Fruit fly (Drosophila melanogaster) whole organism, wandering third instar larva: ENCODE measurements around the gene hay.

Source experiments
- CG9705 ChIP-seq: fragments of 200-800 bp; sonication (Bioruptor generic); optimal IDR thresholded peaks from 2 replicates; lab custom pipeline; 2018; ENCODE audit warnings: missing biosample characterization, mild to moderate bottlenecking, missing genetic modification characterization
- CrebA ChIP-seq: fragments of 200-800 bp; sonication (Bioruptor generic); optimal IDR thresholded peaks from 2 replicates; lab custom pipeline; 2016; ENCODE audit warnings: missing biosample characterization, mild to moderate bottlenecking, missing genetic modification characterization, borderline replicate concordance
- Dfd ChIP-seq: fragments of >200 bp; optimal IDR thresholded peaks from 2 replicates; lab custom pipeline; 2017; ENCODE audit warnings: missing biosample characterization, missing genetic modification characterization
- GATAd ChIP-seq: sonication (Bioruptor generic); optimal IDR thresholded peaks from 2 replicates; lab custom pipeline; 2016; ENCODE audit warnings: missing biosample characterization, missing genetic modification characterization
- HLH106 ChIP-seq: fragments of 200-800 bp; optimal IDR thresholded peaks from 3 replicates; lab custom pipeline; 2019; ENCODE audit warnings: missing biosample characterization, mild to moderate bottlenecking, missing genetic modification characterization, moderate library complexity
- Hr78 ChIP-seq: fragments of >200 bp; optimal IDR thresholded peaks from 2 replicates; lab custom pipeline; 2017; ENCODE audit warnings: missing biosample characterization, missing genetic modification characterization
- Hr83 ChIP-seq: fragments of 200-300 bp; sonication (Bioruptor generic); optimal IDR thresholded peaks from 2 replicates; lab custom pipeline; 2016; ENCODE audit warnings: missing biosample characterization, mild to moderate bottlenecking, missing genetic modification characterization, moderate library complexity; ENCODE audit not compliant: poor library complexity, severe bottlenecking
- N ChIP-seq: fragments of >200 bp; optimal IDR thresholded peaks from 2 replicates; lab custom pipeline; 2018; ENCODE audit warnings: missing biosample characterization, missing external identifiers, missing genetic modification characterization
- OdsH ChIP-seq: fragments of 200-800 bp; sonication (Bioruptor generic); optimal IDR thresholded peaks from 2 replicates; lab custom pipeline; 2016; ENCODE audit warnings: missing biosample characterization, mild to moderate bottlenecking, missing genetic modification characterization
- fru ChIP-seq: fragments of 200-800 bp; sonication (Bioruptor generic); optimal IDR thresholded peaks from 3 replicates; lab custom pipeline; 2016; ENCODE audit warnings: missing biosample characterization, mild to moderate bottlenecking, missing genetic modification characterization
- lola ChIP-seq: fragments of >200 bp; optimal IDR thresholded peaks from 2 replicates; lab custom pipeline; 2017; ENCODE audit warnings: missing biosample characterization, missing genetic modification characterization
- psq ChIP-seq: fragments of 200-800 bp; sonication (Bioruptor generic); optimal IDR thresholded peaks from 3 replicates; lab custom pipeline; 2017; ENCODE audit warnings: missing biosample characterization, mild to moderate bottlenecking, missing genetic modification characterization, moderate library complexity
- sage ChIP-seq: fragments of 200-800 bp; sonication (Bioruptor generic); optimal IDR thresholded peaks from 2 replicates; lab custom pipeline; 2016; ENCODE audit warnings: missing biosample characterization, mild to moderate bottlenecking, missing genetic modification characterization
- usp ChIP-seq: fragments of >200 bp; optimal IDR thresholded peaks from 2 replicates; lab custom pipeline; 2017; ENCODE audit warnings: missing biosample characterization, missing genetic modification characterization

DNA sequence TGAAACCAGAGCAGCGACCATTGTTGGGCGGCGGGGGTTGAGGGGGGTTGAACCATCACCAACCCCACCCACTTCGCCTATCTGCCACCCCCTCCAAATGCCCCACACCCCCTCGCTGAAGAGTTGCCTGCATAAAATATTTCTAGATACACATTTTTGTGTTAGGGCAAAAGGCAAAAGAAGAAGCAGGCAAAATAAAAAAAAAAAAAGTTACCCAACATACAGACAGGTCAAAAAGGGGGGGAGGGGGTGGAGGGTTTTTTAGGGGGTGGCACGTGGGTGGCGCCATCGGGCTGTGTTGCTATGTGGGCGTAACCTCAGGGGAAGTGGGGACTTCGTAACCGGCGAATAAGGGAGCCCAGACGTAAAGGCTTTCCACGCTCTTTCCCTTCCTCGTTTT, 41.7 kb downstream of the hay start:
- TF ChIP-seq CrebA (GFP tag; lab: Kevin White, UChicago) (no peak), Dfd (GFP tag; lab: Kevin White, UChicago) (no peak), fru (GFP tag; lab: Kevin White, UChicago) (no peak), HLH106 (tag; lab: Kevin White, UChicago) (no peak), Hr78 (GFP tag; lab: Kevin White, UChicago) (no peak), OdsH (GFP tag; lab: Kevin White, UChicago) (no peak), Hr83 (GFP tag; lab: Kevin White, UChicago) (no peak), CG9705 (GFP tag; lab: Kevin White, UChicago) (no peak), psq (GFP tag; lab: Kevin White, UChicago) (no peak), GATAd (GFP tag; lab: Kevin White, UChicago) (no peak), sage (GFP tag; lab: Kevin White, UChicago) (no peak), lola (no peak), usp (GFP tag; lab: Kevin White, UChicago) (no peak), N (no peak)
